Worm (Caenorhabditis elegans): ENCODE data around the gene F13E9.15.
A peak's percentile ranks its signal among the peaks of the same experiment; 100 is the strongest.

DNA sequence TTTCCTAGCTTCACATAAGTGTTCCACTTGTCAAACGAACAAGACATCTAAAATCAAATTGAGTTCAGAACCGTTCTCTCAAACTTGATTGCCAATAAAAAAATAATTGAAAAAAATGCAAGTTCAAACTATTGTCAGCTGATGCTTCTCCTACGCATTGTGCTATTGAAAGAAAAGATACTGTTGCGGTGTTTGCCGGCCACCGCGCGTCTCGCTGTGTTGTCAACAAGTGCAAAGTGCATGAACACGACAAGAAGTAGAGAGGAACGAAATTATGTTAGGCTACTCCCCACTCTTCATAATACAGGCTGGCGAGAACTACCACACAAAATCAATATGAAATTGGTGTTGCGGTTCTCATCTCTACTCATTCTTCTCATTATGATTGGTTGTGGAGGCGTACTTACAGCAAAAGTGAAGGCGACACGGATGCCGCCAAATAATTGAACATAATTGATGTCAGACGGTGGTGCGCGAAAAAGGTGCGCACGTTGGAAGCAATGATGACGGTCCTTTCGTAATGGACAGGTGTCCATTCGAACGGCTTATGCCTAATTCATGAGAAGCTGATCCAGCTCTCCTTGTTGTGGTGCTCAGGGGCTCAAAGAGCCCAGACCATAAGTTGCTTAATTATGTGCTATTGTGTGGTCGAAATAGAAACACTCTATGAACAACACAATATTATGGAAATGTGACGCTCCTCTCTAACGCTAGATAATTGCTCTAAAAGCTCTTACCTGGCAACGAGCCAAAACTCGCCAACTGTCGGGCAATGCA lies 22.1 kb downstream of the F13E9.15 start:
- TF ChIP-seq tbx-8 (GFP tag; optimal IDR thresholded peaks at IDR 0.05) (no peak), unc-62 (GFP tag; optimal IDR thresholded peaks at IDR 0.05) (no peak), snpc-4 (tag; optimal IDR thresholded peaks at IDR 0.05) (no peak), M03D4.4 (tag; optimal IDR thresholded peaks at IDR 0.05) (no peak), mep-1 (tag; optimal IDR thresholded peaks at IDR 0.05) (no peak), mab-5 (tag; optimal IDR thresholded peaks at IDR 0.05) (no peak), ztf-11 (tag; optimal IDR thresholded peaks at IDR 0.05) (no peak), ces-1 (GFP tag; optimal IDR thresholded peaks at IDR 0.05) (peak; percentile 18), nhr-28 (tag; optimal IDR thresholded peaks at IDR 0.05) (no peak), nhr-76 (tag; optimal IDR thresholded peaks at IDR 0.05) (no peak), nhr-12 (tag; optimal IDR thresholded peaks at IDR 0.05) (no peak), lin-13 (tag; optimal IDR thresholded peaks at IDR 0.05) (no peak), ceh-83 (GFP tag; optimal IDR thresholded peaks at IDR 0.05) (no peak), flh-1 (GFP tag; optimal IDR thresholded peaks at IDR 0.05) (no peak)

Data from whole organism, mixed stage, embryonic.